Fruit fly (Drosophila melanogaster): ENCODE measurements around the gene tx.
A peak's percentile ranks its signal among the peaks of the same experiment; 100 is the strongest.

The tx gene

DNA sequence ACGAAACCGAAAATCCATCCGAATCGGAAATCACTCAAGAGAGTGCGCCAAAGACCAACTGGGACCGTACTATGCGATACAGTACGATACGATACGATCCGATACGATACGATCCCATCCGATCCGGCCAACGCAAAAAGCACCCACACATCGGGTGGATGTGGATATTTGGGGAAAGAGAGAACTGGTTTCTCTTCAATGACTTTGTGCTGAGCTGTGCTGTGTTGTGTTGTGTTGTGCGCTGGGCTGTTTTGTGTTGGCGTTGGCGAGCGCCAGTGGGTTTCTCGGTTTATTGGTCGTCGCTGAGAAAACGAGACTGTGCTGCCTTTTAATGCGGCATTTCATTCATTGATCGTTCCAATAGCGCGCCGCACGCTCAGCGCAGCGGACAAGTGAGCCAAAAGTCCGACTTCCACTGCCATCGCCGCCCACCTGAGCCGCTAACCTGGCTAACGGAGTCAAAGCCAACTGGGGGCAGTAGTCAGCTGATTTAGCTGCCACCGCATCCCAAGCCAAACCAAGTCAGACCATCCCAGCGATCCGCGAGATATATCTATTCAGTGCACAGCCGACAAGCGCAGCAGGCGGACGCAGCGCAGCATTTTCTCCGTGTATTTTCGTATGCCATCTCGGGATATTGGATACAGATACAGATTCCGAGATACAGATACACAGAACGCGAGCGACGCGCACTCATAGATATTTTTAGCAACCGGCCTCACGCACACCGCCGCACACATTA, at the start of gene tx:
Gene tx, plus strand, starts transcription at position 324 of the 742 bp plus-strand sequence.
- no peak for TF ChIP-seq CG8478 (optimal IDR thresholded peaks at IDR 0.05)
- no peak for TF ChIP-seq CTCF (optimal IDR thresholded peaks at IDR 0.05)

- TF ChIP-seq CTCF (optimal IDR thresholded peaks at IDR 0.05) = no peak
- TF ChIP-seq CG8478 (optimal IDR thresholded peaks at IDR 0.05) = no peak
Measured at dm6 chr3R:26403556-26403955, 37.0 kb upstream of the tx start, which contains the start of gene ppk15. Gene ppk15 (minus strand): TSS chr3R:26403656.

dm6 chr3R:26409780-26410179, 30.8 kb upstream of the tx start:
- no peak for TF ChIP-seq CTCF (optimal IDR thresholded peaks at IDR 0.05)
- no peak for TF ChIP-seq CG8478 (optimal IDR thresholded peaks at IDR 0.05)

- TF ChIP-seq CTCF (optimal IDR thresholded peaks at IDR 0.05) = no peak
- no peak for TF ChIP-seq CG8478 (optimal IDR thresholded peaks at IDR 0.05)
Measured at dm6 chr3R:26413788-26414187, 26.8 kb upstream of the tx start, which contains the start of gene Ald2. Gene Ald2 (plus strand): TSS chr3R:26414088.

DNA sequence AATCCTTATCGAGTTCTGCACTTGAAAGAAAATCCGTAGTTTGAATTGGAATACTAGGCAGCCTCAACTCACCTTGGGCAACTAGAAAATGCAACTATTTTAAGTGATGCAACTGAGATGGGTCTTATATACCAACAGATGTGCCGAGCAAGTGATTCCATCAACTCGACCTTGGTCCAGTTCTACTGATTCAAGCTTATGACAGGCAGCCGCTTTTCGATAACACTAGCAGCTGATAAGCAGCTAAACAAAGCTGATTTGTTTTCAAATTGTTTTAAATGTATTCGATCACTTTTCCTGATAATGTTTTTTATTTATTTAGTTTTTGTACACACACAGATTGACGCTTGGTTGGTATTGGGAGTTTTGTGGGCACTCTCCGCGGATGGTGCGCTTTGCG, 15.6 kb upstream of the tx start, which contains the start of gene CG6503:
Gene CG6503, minus strand, starts transcription at position 101 of the 400 bp plus-strand sequence.
- TF ChIP-seq CTCF (optimal IDR thresholded peaks at IDR 0.05) = no peak
- no peak for TF ChIP-seq CG8478 (optimal IDR thresholded peaks at IDR 0.05)

DNA sequence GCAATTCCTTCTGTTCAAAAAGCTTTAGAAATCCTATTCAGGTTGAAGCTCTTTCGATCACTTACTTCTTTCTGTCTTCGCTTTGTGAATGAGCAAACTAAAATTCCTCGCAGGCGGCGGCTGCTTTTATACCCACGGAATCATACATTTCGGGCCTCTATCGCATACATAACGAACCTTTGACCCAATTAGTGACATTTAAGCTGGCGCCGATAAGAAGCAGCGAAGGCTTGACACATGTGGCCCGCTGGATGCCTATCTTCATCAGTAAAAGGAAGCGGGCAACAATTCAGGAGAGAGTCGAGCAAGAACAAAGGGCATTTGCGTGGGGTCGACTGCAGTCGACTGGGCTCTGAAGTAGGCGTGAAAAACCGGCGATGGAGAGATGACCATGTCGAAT, 14.9 kb upstream of the tx start, which contains the start of gene CG34291:
Gene CG34291, minus strand, starts transcription at position 101 of the 400 bp plus-strand sequence.
- no peak for TF ChIP-seq CG8478 (optimal IDR thresholded peaks at IDR 0.05)
- TF ChIP-seq CTCF (optimal IDR thresholded peaks at IDR 0.05) = no peak

DNA sequence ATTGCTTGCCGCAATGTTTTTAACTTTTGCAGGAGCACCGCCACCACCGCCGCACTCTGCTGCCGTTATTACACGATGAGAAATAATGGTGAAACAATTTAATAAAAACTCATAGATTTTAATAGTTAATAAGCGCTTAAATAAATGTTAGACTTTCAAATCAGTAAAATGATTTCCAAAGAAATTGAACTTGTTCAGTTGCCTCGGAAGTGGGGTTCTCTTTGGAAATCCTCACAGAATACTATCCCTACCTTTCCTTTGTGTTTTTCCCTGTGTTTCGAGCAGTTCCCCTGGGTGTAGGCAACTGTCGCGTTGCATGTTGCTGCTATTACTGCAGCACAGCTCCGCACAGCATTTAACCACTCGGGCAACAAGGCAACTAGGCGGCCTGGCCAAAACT, 12.4 kb upstream of the tx start:
- no peak for TF ChIP-seq CG8478 (optimal IDR thresholded peaks at IDR 0.05)
- no peak for TF ChIP-seq CTCF (optimal IDR thresholded peaks at IDR 0.05)

DNA sequence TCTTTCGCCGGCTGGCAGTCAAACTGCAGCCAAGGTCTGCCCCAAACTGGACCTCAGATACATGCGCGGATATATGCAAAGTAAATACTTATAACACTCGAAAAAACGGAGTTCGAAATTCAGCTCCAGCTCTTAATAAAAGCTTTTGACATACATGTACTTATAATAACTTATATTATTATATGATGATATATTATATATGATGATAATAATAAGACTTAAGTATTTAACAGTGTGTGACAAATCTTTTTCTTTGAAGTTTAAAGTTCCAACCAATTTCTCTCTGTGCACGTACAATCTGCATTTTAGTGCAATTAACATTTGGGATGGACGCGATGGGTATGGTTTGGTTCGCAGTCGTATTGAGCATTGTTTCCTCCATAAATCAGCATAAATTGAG, 11.0 kb upstream of the tx start:
- TF ChIP-seq CTCF (optimal IDR thresholded peaks at IDR 0.05) (no peak), CG8478 (optimal IDR thresholded peaks at IDR 0.05) (no peak)

DNA sequence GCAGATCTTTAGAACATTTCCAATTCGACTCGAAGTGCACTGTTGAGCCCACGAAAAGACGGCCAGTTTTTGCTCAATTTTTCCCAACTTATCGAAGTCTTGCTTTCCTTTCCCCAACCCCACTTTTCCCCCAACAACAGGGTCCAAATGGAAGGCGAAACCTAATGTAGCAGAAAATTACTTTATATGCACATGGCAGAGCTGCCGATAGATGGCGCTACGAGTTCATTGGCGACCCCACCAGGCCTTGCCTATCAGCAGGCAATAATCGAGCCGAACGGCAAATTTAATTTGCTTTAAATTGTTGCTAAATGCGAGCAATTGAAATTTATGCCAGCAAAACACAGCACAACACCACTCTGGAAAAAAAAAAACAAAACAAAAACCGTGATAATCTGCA, 8.1 kb upstream of the tx start:
- TF ChIP-seq CTCF (optimal IDR thresholded peaks at IDR 0.05) (peak; percentile 72 to 78), CG8478 (optimal IDR thresholded peaks at IDR 0.05) (no peak)

- TF ChIP-seq CTCF (optimal IDR thresholded peaks at IDR 0.05) (no peak), CG8478 (optimal IDR thresholded peaks at IDR 0.05) (no peak)
Measured at dm6 chr3R:26432978-26433377, 7.6 kb upstream of the tx start.

DNA sequence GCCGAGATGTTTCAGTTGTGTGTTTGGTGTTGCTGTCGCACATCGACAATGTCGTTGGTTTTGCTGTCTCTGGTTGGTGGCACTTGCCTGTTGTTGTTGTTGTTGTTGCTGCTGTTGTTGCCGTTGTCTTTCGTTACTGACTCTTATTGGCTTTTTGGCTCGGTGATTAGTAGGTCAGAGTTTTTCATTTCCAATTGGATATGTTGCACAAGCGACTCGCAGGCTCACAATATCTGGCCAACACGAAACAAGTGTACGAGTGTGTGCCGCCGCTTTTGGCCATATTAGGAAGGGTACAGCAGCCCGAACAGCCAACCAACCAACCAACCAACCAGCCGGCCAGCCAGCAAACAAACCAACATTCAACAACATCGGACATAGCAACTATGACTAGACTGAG, 6.8 kb upstream of the tx start:
- TF ChIP-seq CTCF (optimal IDR thresholded peaks at IDR 0.05) (no peak), CG8478 (optimal IDR thresholded peaks at IDR 0.05) (no peak)

DNA sequence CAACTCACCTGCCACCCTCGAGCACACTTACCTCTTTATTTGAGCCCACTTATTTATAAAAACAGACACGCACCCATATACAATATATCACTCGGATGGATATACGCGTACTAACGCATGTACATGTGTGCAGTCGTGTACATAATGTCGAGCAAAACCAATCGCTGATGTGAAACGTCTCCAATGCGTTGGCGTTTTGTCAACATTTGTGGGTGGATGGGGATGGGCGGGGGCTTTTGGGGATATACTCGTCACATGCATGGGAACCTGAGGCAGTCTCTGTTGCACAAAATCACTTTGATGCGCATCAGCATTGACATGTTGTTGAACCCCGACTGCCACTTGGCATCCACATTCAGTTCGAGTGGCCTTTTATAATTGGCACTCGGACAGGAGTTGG, 4.6 kb upstream of the tx start:
- TF ChIP-seq CTCF (optimal IDR thresholded peaks at IDR 0.05) = no peak
- TF ChIP-seq CG8478 (optimal IDR thresholded peaks at IDR 0.05) = no peak

DNA sequence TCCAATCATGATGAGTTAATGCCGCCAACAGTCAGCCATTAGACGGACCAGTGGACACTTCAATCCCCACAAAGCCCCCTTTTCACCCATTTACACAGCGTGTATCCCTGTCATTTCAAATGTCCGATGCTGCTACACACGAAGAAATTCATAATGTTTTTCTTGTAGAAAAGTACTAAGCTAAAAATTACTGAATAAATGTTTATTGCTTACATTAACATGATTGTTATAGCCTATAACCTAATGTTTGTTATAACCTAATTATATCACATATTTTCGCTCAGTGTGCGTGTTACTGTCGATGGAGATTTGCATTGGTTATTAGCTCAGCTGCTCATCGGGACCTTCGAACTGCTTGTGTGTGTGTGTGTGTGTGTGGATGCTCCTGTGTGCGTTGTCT, 4.0 kb upstream of the tx start:
- TF ChIP-seq CTCF (optimal IDR thresholded peaks at IDR 0.05) (no peak), CG8478 (optimal IDR thresholded peaks at IDR 0.05) (no peak)

DNA sequence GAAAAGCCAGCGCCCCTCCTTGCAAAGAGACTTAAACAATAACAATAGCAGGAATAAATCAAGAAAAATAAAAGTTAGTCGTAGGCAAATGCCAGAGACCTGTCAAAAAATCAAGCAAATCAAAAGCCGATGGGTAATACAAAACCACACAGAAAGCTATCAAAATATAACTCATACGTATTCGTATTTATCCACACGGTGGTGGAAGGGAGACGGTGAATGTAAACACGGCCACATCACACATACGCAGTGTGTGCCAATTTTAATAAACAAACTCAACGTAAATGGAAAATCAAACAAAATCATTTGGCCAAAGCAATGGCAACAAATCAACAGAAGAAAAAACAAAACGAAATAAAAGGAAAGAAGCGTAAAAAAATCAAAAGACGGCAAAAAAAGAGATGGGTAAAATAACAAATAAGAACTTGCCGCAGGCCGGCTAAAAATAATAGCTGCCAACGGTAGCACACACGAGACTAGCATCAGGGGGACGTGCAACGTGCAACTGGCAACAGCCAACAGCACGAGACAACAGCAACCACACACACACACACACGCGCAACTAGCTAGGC, 2.1 kb downstream of the tx start:
- no peak for TF ChIP-seq CTCF (optimal IDR thresholded peaks at IDR 0.05)
- no peak for TF ChIP-seq CG8478 (optimal IDR thresholded peaks at IDR 0.05)

- TF ChIP-seq CTCF (optimal IDR thresholded peaks at IDR 0.05) = no peak
- no peak for TF ChIP-seq CG8478 (optimal IDR thresholded peaks at IDR 0.05)
Measured at dm6 chr3R:26443343-26443742, 2.8 kb downstream of the tx start.

DNA sequence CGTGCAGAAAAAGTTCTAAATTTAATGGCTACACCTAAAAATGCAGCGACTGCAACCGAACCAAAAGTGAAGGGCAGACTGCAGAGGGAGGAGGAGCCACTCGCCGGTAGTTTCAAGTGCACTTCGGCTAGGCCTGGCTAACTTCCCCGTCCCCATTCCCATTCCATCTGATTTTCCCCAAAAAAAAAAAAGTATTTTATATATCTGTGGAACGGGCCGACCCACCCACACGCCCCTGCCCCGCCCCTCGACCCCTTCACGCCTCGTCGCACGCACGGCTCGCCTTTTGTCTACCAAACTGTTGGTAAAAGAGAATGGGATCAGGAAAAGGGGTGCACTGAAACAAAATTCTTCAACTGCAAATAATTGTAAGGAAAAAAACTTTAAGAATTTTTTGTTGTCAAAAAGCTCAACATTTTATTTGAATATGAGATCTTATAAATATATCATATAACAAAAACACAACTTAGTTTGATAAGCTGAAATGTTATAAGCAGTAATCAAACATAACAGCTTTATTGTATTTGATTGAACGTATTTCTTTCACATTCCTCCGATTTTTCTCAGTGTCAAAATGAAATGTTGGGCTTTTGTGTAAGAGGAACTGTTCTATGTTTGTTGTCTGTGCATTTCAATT, 3.4 kb downstream of the tx start:
- TF ChIP-seq CTCF (optimal IDR thresholded peaks at IDR 0.05) (no peak), CG8478 (optimal IDR thresholded peaks at IDR 0.05) (no peak)
